Worm (Caenorhabditis elegans): ENCODE measurements around the gene acr-18.

The acr-18 gene

DNA sequence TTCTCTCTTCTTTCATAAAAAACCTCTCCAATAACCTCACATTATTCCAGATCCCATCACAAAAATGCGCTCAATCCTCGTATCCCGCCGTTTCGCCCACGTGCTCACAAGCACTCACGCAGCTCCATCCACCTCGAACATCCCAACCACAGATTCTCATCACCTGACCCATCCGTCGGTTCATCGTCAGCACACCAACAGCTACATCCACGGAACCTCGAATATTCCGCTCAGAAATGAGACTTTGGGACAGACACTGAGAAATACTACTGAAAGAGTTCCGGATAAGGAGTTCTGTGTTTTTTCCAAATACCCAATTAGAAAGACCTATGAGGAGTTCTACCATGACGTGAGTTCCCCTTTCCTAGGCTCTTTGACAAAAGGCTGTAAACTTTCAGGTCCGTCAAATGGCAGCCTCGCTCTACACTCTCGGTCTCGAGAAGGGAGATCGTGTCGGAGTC lies 8.4 kb upstream of the acr-18 start, which contains the start of gene acs-2:
TSS of gene acs-2 (plus strand) at position 51 of the 461 bp plus-strand sequence.
- TF ChIP-seq dao-5 (tag; optimal IDR thresholded peaks at IDR 0.05), result no peak
- TF ChIP-seq him-1 (tag; optimal IDR thresholded peaks at IDR 0.05), result no peak
- no peak for TF ChIP-seq W03F9.2 (tag; optimal IDR thresholded peaks at IDR 0.05)

- TF ChIP-seq W03F9.2 (tag; optimal IDR thresholded peaks at IDR 0.05), result no peak
- TF ChIP-seq dao-5 (tag; optimal IDR thresholded peaks at IDR 0.05), result no peak
- peak; percentile 22 for TF ChIP-seq him-1 (tag; optimal IDR thresholded peaks at IDR 0.05)
Measured at ce11 chrV:15566511-15567178, 7.7 kb upstream of the acr-18 start.

DNA sequence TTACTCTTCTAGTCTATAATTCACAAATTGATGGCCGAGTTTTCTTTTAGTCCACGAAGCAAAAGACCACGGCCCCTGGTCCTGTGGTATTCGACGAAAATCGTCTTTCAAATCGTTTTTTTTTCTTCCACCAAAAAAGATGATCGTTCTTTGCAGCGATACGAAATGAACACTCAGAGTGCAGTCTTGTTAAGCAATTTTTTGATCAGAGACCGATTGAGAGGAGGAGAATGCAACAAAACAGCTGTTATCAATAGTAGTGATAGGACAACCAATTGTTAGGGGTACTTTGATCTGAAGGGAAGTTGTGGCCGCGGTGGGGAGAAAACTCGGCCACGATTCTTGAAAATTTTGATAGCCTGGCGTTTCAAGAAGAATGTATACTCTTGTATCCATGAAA lies 5.0 kb upstream of the acr-18 start:
- no peak for TF ChIP-seq him-1 (tag; optimal IDR thresholded peaks at IDR 0.05)

DNA sequence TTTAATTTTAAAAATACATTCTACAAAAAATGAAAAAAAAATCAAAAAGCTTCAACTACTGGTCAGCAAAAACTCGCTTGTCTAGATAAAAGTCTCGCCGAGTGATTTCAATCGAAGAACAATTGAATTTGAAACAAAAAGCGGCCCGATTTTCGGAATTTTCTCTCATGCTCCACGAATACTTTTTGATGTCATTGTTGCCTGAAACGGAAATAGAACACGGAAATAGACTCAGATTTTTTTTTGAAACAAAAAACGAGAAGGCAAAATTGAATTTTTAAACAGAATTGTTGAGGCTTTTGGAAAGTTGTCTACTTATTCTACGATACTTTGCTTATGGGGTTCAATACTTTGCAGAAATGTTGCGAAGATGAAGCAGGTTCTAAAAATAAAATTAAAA lies 4.5 kb upstream of the acr-18 start:
- TF ChIP-seq W03F9.2 (tag; optimal IDR thresholded peaks at IDR 0.05) (no peak), dao-5 (tag; optimal IDR thresholded peaks at IDR 0.05) (no peak), him-1 (tag; optimal IDR thresholded peaks at IDR 0.05) (no peak)

DNA sequence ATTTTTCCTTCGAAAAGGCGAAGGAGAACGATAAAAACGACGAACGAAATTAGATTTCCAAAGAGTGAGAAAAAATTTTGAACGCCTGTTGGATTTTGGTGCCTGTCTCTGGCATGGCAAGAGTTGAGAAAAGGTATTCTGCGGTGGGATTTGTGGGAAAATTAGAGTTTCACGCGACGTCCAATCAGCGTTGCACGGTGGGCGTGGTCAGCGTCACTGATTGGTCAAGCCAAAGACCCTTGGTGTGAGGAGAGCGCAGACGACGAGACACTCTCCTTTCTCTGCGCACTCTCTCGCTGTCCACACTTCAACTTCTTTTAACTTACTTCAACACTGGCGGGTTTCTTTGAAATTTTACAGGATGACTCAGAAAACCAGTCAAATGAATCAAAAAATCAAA lies 3.6 kb upstream of the acr-18 start:
- no peak for TF ChIP-seq him-1 (tag; optimal IDR thresholded peaks at IDR 0.05)
- no peak for TF ChIP-seq dao-5 (tag; optimal IDR thresholded peaks at IDR 0.05)
- no peak for TF ChIP-seq W03F9.2 (tag; optimal IDR thresholded peaks at IDR 0.05)

DNA sequence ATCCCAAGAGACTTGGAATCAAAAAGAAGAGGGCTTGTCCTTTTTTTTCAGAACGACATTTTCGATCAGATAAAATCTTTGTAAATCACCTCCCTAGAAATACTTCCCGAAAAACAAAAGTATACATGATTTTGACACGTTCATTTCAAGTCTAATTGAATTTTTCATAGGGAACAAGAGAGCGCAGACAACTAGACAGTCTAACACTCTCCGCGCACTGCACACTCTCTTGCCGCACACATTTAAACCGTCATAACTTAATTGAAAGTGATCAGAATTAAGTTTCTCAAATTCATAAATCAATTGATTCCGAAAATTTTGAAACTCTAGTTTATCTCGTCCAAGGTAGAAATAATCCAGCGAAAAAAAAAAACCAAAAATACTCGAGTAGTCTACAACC lies 782 bp upstream of the acr-18 start:
- TF ChIP-seq dao-5 (tag; optimal IDR thresholded peaks at IDR 0.05) (no peak), W03F9.2 (tag; optimal IDR thresholded peaks at IDR 0.05) (no peak), him-1 (tag; optimal IDR thresholded peaks at IDR 0.05) (no peak)

- TF ChIP-seq W03F9.2 (tag; optimal IDR thresholded peaks at IDR 0.05) (no peak), dao-5 (tag; optimal IDR thresholded peaks at IDR 0.05) (no peak), him-1 (tag; optimal IDR thresholded peaks at IDR 0.05) (no peak)
Measured at ce11 chrV:15553869-15554268, 5.1 kb downstream of the acr-18 start.

DNA sequence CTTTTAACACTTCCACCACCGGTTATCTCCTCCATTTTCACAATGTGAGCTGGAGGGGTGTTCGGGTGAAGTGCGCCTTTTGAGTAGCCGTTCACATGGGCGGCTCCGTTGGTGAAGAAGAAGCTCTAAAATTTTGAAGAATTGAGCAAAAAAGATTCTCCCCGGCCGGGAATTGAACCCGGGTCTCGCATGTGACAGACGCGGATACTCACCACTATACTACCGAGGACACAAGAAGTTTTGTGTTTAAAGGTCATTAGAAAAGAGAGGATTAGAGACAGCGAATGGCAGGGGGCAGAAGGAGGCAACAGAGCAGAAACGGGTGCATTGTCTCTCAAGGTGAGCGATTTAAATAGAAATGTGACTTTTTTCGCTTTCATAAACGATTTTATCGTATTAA lies 7.3 kb downstream of the acr-18 start:
- no peak for TF ChIP-seq W03F9.2 (tag; optimal IDR thresholded peaks at IDR 0.05)
- peak; percentile 37 for TF ChIP-seq him-1 (tag; optimal IDR thresholded peaks at IDR 0.05)
- TF ChIP-seq dao-5 (tag; optimal IDR thresholded peaks at IDR 0.05), result no peak

DNA sequence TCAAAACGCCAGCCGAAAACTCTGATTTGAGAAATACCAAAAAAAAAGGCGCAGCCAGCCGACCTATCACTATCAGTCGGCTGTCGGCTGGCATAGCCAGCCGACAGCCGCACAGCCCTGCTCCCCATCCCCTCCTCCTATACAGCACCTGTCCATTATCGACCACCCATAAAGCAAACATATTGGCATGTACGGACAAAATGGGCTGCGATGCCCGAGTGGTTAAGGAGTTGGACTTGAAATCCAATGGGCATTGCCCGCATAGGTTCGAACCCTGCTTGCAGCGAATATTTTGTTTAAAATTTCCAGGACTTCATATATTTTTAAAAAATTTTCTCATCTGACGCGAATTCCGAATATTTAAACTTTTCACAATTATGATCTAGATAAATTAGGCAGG lies 8.5 kb downstream of the acr-18 start:
- TF ChIP-seq him-1 (tag; optimal IDR thresholded peaks at IDR 0.05) (no peak), W03F9.2 (tag; optimal IDR thresholded peaks at IDR 0.05) (no peak), dao-5 (tag; optimal IDR thresholded peaks at IDR 0.05) (no peak)

DNA sequence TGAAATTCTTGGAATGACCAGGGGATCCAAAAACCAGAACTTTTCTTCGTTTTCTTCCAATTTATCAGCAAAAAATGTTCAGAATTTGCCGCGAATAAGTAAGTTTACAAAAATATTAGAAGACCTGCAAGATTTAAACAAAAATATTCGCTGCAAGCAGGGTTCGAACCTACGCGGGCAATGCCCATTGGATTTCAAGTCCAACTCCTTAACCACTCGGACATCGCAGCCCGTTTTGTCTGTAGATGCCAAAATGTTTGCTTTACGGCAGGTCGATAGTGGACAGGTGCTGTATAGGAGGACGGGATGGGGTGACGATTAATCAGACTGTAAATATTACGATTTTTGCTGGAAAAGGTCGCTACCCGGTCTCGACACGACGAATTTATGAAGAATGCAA lies 11.2 kb downstream of the acr-18 start:
- TF ChIP-seq dao-5 (tag; optimal IDR thresholded peaks at IDR 0.05) (no peak), him-1 (tag; optimal IDR thresholded peaks at IDR 0.05) (no peak), W03F9.2 (tag; optimal IDR thresholded peaks at IDR 0.05) (no peak)

DNA sequence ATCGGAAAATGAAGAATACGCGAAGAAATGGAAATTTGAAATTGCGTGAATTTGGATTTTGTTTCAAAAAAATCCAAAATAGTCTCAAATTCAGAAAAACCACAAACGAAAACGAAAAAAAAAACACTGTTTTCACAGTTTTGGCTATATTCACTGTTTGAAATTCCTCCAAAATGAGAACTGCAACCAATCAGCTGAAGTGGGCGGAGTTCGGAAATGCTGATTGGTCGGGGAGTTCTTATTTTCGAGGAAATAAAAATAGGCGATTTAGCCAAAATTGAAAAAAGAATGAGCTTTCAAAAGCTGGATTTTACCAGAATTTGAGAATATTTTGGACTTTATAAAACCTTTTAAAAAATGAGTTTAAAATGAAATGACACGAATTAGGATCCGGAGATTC lies 14.0 kb downstream of the acr-18 start, which contains the start of gene glb-14:
TSS of gene glb-14 (minus strand) at position 97 of the 400 bp plus-strand sequence.
- TF ChIP-seq dao-5 (tag; optimal IDR thresholded peaks at IDR 0.05), result no peak
- no peak for TF ChIP-seq W03F9.2 (tag; optimal IDR thresholded peaks at IDR 0.05)

DNA sequence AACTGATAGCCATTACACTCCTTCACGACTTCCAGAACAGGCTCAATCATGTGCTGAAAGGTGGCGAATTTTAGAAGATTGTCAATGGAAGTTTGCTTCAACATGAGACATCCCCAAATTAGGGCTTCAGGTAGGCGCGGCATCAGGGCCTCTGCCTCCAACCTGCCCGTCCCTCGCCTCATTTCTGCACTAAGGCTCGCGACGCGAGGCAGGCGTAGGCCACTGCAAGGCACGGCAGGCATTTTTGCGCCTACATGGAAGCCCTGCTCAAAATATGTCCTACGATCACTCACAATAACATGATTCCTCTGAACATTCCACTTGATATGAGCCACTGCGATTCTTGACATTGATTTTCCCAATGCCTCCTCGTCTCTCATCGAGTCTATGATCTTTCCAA lies 15.7 kb downstream of the acr-18 start:
- TF ChIP-seq W03F9.2 (tag; optimal IDR thresholded peaks at IDR 0.05), result no peak
- no peak for TF ChIP-seq dao-5 (tag; optimal IDR thresholded peaks at IDR 0.05)
- TF ChIP-seq him-1 (tag; optimal IDR thresholded peaks at IDR 0.05), result no peak

DNA sequence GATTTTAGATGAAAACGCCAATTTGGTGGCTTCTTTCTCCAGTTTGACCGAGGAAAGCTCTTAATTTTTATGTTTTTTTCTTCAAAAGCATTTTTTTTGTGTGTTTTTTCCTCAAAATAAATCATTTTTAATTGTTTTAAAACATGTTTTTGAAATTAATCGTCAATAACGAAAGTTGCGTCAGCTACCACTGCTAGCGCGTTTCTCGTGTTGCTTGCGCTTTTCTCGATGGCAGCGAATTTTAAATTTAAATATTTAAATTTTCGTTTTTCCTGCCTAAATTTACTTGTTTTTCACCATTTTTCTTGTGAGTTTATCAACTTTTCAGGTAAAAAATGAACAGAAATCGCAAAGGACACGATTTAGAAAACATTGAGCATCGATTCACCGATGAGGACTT lies 21.0 kb downstream of the acr-18 start, which contains the start of gene prde-1:
TSS of gene prde-1 (plus strand) at position 322 of the 400 bp plus-strand sequence.
- TF ChIP-seq him-1 (tag; optimal IDR thresholded peaks at IDR 0.05) (no peak), W03F9.2 (tag; optimal IDR thresholded peaks at IDR 0.05) (no peak), dao-5 (tag; optimal IDR thresholded peaks at IDR 0.05) (no peak)

- TF ChIP-seq dao-5 (tag; optimal IDR thresholded peaks at IDR 0.05) (no peak), W03F9.2 (tag; optimal IDR thresholded peaks at IDR 0.05) (no peak), him-1 (tag; optimal IDR thresholded peaks at IDR 0.05) (no peak)
Measured at ce11 chrV:15536320-15536719, 22.6 kb downstream of the acr-18 start, which contains the start of gene F21A3.4. Gene F21A3.4, plus strand, starts transcription at chrV:15536620.

DNA sequence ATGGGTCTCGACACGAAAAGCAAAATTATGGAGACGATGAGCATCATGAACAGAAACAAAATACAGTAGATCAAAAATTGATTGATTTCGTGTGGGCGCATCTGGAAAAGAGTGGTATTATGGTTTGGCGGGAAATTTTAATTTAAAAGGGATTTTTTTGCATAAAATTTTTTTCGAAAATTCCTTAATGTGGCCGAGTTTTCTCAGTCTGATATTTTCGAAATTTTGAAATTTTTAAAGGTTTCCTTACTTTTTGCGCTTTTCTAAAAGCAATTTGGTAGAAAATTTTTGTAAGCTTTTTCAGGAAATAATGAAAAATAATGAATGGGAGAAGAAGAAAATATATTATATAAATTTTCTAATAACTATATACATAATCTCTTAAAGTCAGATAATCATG lies 25.1 kb downstream of the acr-18 start, which contains the start of gene F21A3.2:
TSS of gene F21A3.2 (minus strand) at position 101 of the 400 bp plus-strand sequence.
- no peak for TF ChIP-seq W03F9.2 (tag; optimal IDR thresholded peaks at IDR 0.05)
- no peak for TF ChIP-seq dao-5 (tag; optimal IDR thresholded peaks at IDR 0.05)
- no peak for TF ChIP-seq him-1 (tag; optimal IDR thresholded peaks at IDR 0.05)
